Fruit fly (Drosophila melanogaster): ENCODE data around the gene trp.

trp gene

DNA sequence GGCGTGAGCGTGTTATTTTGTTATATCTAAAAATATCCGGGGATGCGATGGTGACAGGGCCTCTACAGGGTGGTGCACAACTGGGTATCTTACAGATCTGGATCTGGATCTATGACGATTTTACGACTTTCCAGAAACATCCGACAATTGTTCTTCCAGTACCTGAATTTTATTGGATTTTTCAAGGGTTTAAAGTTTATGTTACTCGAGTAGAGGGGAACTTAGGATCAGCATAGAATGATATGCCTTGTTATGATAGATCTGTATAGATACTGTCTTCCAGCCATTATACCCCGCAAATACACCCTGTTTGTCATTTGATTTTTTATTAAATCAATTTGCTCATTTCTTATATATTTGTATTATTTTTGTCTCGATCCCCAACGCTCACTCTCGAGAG, 25.7 kb downstream of the trp start (continued):
- TF ChIP-seq CG6854 (GFP tag; optimal IDR thresholded peaks at IDR 0.05) = no peak
- TF ChIP-seq Blimp-1 (GFP tag; optimal IDR thresholded peaks at IDR 0.05) = peak; percentile 36
- TF ChIP-seq CG8944 (GFP tag; optimal IDR thresholded peaks at IDR 0.05) = peak; percentile 35
- no peak for TF ChIP-seq fu2 (GFP tag; optimal IDR thresholded peaks at IDR 0.05)
- TF ChIP-seq CG1233 (GFP tag; optimal IDR thresholded peaks at IDR 0.05) = no peak
- peak; percentile 47 for TF ChIP-seq gsb (GFP tag; IDR thresholded peaks at IDR 0.05)
- TF ChIP-seq toy (GFP tag; IDR thresholded peaks at IDR 0.05) = 0 out of 2 replicates have a peak, but pooled peaks have one; percentile 30
- TF ChIP-seq CG4424 (GFP tag; optimal IDR thresholded peaks at IDR 0.05) = peak; percentile 52
- TF ChIP-seq CG33213 (GFP tag; optimal IDR thresholded peaks at IDR 0.05) = peak; percentile 11
- no peak for TF ChIP-seq abd-A (tag; optimal IDR thresholded peaks at IDR 0.05)
- TF ChIP-seq CG14965 (GFP tag; optimal IDR thresholded peaks at IDR 0.05; ENCODE audit: borderline replicate concordance) = no peak
- peak; percentile 18 to 35 for TF ChIP-seq Pdp1 (GFP tag; optimal IDR thresholded peaks at IDR 0.05)
- no peak for TF ChIP-seq D (optimal IDR thresholded peaks at IDR 0.05)
- TF ChIP-seq D (GFP tag; optimal IDR thresholded peaks at IDR 0.05) = peak; percentile 11
- peak; percentile 46 for TF ChIP-seq CG10543 (GFP tag; optimal IDR thresholded peaks at IDR 0.05)
- no peak for TF ChIP-seq CG17186 (GFP tag; optimal IDR thresholded peaks at IDR 0.05)
- TF ChIP-seq CG7271 (tag; optimal IDR thresholded peaks at IDR 0.05) = no peak
- TF ChIP-seq CG7372 (GFP tag; IDR thresholded peaks at IDR 0.05) = peak; percentile 52; the same call in 1 of the 2 replicates
- no peak for TF ChIP-seq ap (GFP tag; IDR thresholded peaks at IDR 0.05)
- no peak for TF ChIP-seq CG2202 (tag; optimal IDR thresholded peaks at IDR 0.05)
- TF ChIP-seq CG18011 (GFP tag; optimal IDR thresholded peaks at IDR 0.05) = no peak
- TF ChIP-seq so (GFP tag; IDR thresholded peaks at IDR 0.05) = peak; percentile 72
- TF ChIP-seq CG14014 (GFP tag; IDR thresholded peaks at IDR 0.05) = peak; percentile 63; the same call in 1 of the 2 replicates
- TF ChIP-seq tll (GFP tag; optimal IDR thresholded peaks at IDR 0.05) = no peak
- peak; percentile 64 for TF ChIP-seq CG9817 (tag; optimal IDR thresholded peaks at IDR 0.05)
- no peak for TF ChIP-seq CG14710 (tag; optimal IDR thresholded peaks at IDR 0.05)
- TF ChIP-seq CG9727 (GFP tag; optimal IDR thresholded peaks at IDR 0.05) = peak; percentile 34
- TF ChIP-seq chif (GFP tag; optimal IDR thresholded peaks at IDR 0.05) = peak in 1 of 2 experiments; percentile 9
- 0 out of 3 replicates have a peak, but pooled peaks have one; percentile 40 for TF ChIP-seq CG2889 (GFP tag; IDR thresholded peaks at IDR 0.05)
- no peak for TF ChIP-seq crol (GFP tag; IDR thresholded peaks at IDR 0.05)
- TF ChIP-seq h (optimal IDR thresholded peaks at IDR 0.05) = no peak
- no peak for TF ChIP-seq Opbp (GFP tag; IDR thresholded peaks at IDR 0.05; ENCODE audit: partially characterized antibody)
- TF ChIP-seq eyg (GFP tag; optimal IDR thresholded peaks at IDR 0.05) = no peak
- no peak for TF ChIP-seq aop (GFP tag; IDR thresholded peaks at IDR 0.05)
- TF ChIP-seq Hr51 (GFP tag; optimal IDR thresholded peaks at IDR 0.05) = peak in 1 of 2 experiments; percentile 79
- TF ChIP-seq gsb-n (tag; optimal IDR thresholded peaks at IDR 0.05) = no peak
- peak; percentile 43; the same call in 1 of the 2 replicates for TF ChIP-seq CG14667 (GFP tag; IDR thresholded peaks at IDR 0.05)
- TF ChIP-seq MTF-1 (GFP tag; optimal IDR thresholded peaks at IDR 0.05; ENCODE audit: borderline replicate concordance) = no peak
- TF ChIP-seq Fer1 (GFP tag; optimal IDR thresholded peaks at IDR 0.05) = peak; percentile 66
- TF ChIP-seq CG33557 (GFP tag; optimal IDR thresholded peaks at IDR 0.05) = no peak
- peak in 1 of 2 experiments; percentile 51 for TF ChIP-seq Eip74EF (GFP tag; optimal IDR thresholded peaks at IDR 0.05)
- no peak for TF ChIP-seq Bgb (GFP tag; IDR thresholded peaks at IDR 0.05; ENCODE audit: partially characterized antibody)
- TF ChIP-seq CG3838 (GFP tag; optimal IDR thresholded peaks at IDR 0.05) = no peak
- no peak for TF ChIP-seq hbn (GFP tag; IDR thresholded peaks at IDR 0.05; ENCODE audit: partially characterized antibody)
- TF ChIP-seq slp2 (GFP tag; optimal IDR thresholded peaks at IDR 0.05) = no peak
- peak; percentile 59 for TF ChIP-seq row (GFP tag; IDR thresholded peaks at IDR 0.05)
- TF ChIP-seq bcd (GFP tag; optimal IDR thresholded peaks at IDR 0.05) = peak; percentile 67
- peak; percentile 49 for TF ChIP-seq Asciz (GFP tag; optimal IDR thresholded peaks at IDR 0.05)
- peak; percentile 10 for TF ChIP-seq CG13775 (GFP tag; optimal IDR thresholded peaks at IDR 0.05)
- TF ChIP-seq CG3407 (GFP tag; optimal IDR thresholded peaks at IDR 0.05) = no peak
